Fruit fly (Drosophila melanogaster) whole organism, embryonic: ENCODE results near the gene CG42685.

Experiments
- CG10543 ChIP-seq: fragments of 200-800 bp; sonication (Bioruptor generic); optimal IDR thresholded peaks from 3 replicates; lab custom pipeline; 2017; ENCODE audit warnings: missing biosample characterization, mild to moderate bottlenecking, missing genetic modification characterization, moderate library complexity
- CG11560 ChIP-seq: fragments of 200-800 bp; sonication (Bioruptor generic); IDR thresholded peaks from 3 replicates; pipeline ENCODE4 v1.3.6; 2022; ENCODE audit warnings: missing biosample characterization, missing genetic modification characterization
- CG11696 ChIP-seq: fragments of 200-800 bp; sonication (Bioruptor generic); IDR thresholded peaks from 2 replicates; pipeline ENCODE4 v1.3.6; 2022; ENCODE audit warnings: missing biosample characterization, missing genetic modification characterization
- CG13296 ChIP-seq: fragments of 200-800 bp; sonication (Bioruptor generic); optimal IDR thresholded peaks from 3 replicates; lab custom pipeline; 2018; ENCODE audit warnings: missing biosample characterization, mild to moderate bottlenecking, missing genetic modification characterization
- CG15514 ChIP-seq: fragments of 200-800 bp; sonication (Bioruptor generic); optimal IDR thresholded peaks from 3 replicates; lab custom pipeline; 2017; ENCODE audit warnings: missing biosample characterization, missing genetic modification characterization, mild to moderate bottlenecking, moderate library complexity, missing genetic modification reagents
- CG17568 ChIP-seq: fragments of 200-800 bp; sonication (Bioruptor generic); optimal IDR thresholded peaks from 2 replicates; lab custom pipeline; 2018; ENCODE audit warnings: missing biosample characterization, mild to moderate bottlenecking, missing genetic modification characterization, moderate library complexity
- CG18619 ChIP-seq: fragments of 200-800 bp; sonication (Bioruptor generic); optimal IDR thresholded peaks from 3 replicates; lab custom pipeline; 2017; ENCODE audit warnings: missing biosample characterization, mild to moderate bottlenecking, missing genetic modification characterization
- CG18764 ChIP-seq: fragments of 200-800 bp; sonication (Bioruptor generic); optimal IDR thresholded peaks from 3 replicates; lab custom pipeline; 2016; ENCODE audit warnings: missing biosample characterization, missing genetic modification characterization
- CG2678 ChIP-seq: fragments of 200-800 bp; sonication (Bioruptor generic); optimal IDR thresholded peaks from 3 replicates; lab custom pipeline; 2019; ENCODE audit warnings: missing biosample characterization, mild to moderate bottlenecking, missing genetic modification characterization, moderate library complexity
- CG31365 ChIP-seq: fragments of 200-800 bp; sonication (Bioruptor generic); optimal IDR thresholded peaks from 2 replicates; lab custom pipeline; 2018; ENCODE audit warnings: missing biosample characterization, mild to moderate bottlenecking, missing genetic modification characterization
- CG34422 ChIP-seq: fragments of 200-800 bp; sonication (Bioruptor generic); IDR thresholded peaks from 3 replicates; pipeline ENCODE4 v1.3.6; 2022; ENCODE audit warnings: missing biosample characterization, missing genetic modification characterization
- CG5180 ChIP-seq: fragments of 200-800 bp; sonication (Bioruptor generic); optimal IDR thresholded peaks from 3 replicates; lab custom pipeline; 2017; ENCODE audit warnings: missing biosample characterization, missing genetic modification characterization, mild to moderate bottlenecking, moderate library complexity, missing genetic modification reagents
- CG5245 ChIP-seq: fragments of 200-800 bp; sonication (Bioruptor generic); optimal IDR thresholded peaks from 3 replicates; lab custom pipeline; 2016; ENCODE audit warnings: missing biosample characterization, missing genetic modification characterization
- CG6765 ChIP-seq: fragments of 200-800 bp; sonication (Bioruptor generic); optimal IDR thresholded peaks from 3 replicates; lab custom pipeline; 2017; ENCODE audit warnings: missing biosample characterization, mild to moderate bottlenecking, missing genetic modification characterization
- CG7357 ChIP-seq: fragments of 200-800 bp; sonication (Bioruptor generic); IDR thresholded peaks from 3 replicates; pipeline ENCODE4 v1.3.6; 2022; ENCODE audit warnings: missing biosample characterization, missing genetic modification characterization
- CG7963 ChIP-seq: fragments of 200-800 bp; sonication (Bioruptor generic); IDR thresholded peaks from 3 replicates; pipeline ENCODE4 v1.3.6; 2022; ENCODE audit warnings: missing biosample characterization, missing genetic modification characterization; ENCODE audit not compliant: partially characterized antibody
- CG8359 ChIP-seq: fragments of 200-800 bp; sonication (Bioruptor generic); optimal IDR thresholded peaks from 2 replicates; lab custom pipeline; 2017; ENCODE audit warnings: missing biosample characterization, mild to moderate bottlenecking, missing genetic modification characterization, borderline replicate concordance
- Dip2 ChIP-seq: fragments of 200-800 bp; sonication (Bioruptor generic); IDR thresholded peaks from 2 replicates; pipeline ENCODE4 v1.3.6; 2022; ENCODE audit warnings: missing biosample characterization, missing genetic modification characterization
- Dp ChIP-seq: fragments of 200-800 bp; sonication (Bioruptor generic); optimal IDR thresholded peaks from 2 replicates; lab custom pipeline; 2018; ENCODE audit warnings: missing biosample characterization, mild to moderate bottlenecking, missing genetic modification characterization, moderate library complexity
- Neu2 ChIP-seq: fragments of 200-800 bp; sonication (Bioruptor generic); optimal IDR thresholded peaks from 3 replicates; lab custom pipeline; 2016; ENCODE audit warnings: missing biosample characterization, missing genetic modification characterization, borderline replicate concordance
- ac ChIP-seq: fragments of 200-800 bp; sonication (Bioruptor generic); optimal IDR thresholded peaks from 3 replicates; lab custom pipeline; 2017; ENCODE audit warnings: missing biosample characterization, mild to moderate bottlenecking, missing genetic modification characterization
- ase ChIP-seq: fragments of 200-800 bp; sonication (Bioruptor generic); IDR thresholded peaks from 3 replicates; pipeline ENCODE4 v1.3.6; 2022; ENCODE audit warnings: missing biosample characterization, missing genetic modification characterization
- ash1 ChIP-seq: fragments of 200-800 bp; sonication (Bioruptor generic); optimal IDR thresholded peaks from 2 replicates; lab custom pipeline; 2018; ENCODE audit warnings: missing biosample characterization, mild to moderate bottlenecking, missing genetic modification characterization
- btn ChIP-seq: fragments of 200-800 bp; sonication (Bioruptor generic); optimal IDR thresholded peaks from 2 replicates; lab custom pipeline; 2016; ENCODE audit warnings: missing biosample characterization, missing genetic modification characterization
- cas ChIP-seq: fragments of 200-800 bp; sonication (Bioruptor generic); IDR thresholded peaks from 2 replicates; pipeline ENCODE4 v1.3.6; 2022; ENCODE audit warnings: missing biosample characterization, missing genetic modification characterization
- cg ChIP-seq: fragments of 200-800 bp; sonication (Bioruptor generic); optimal IDR thresholded peaks from 3 replicates; lab custom pipeline; 2019; ENCODE audit warnings: missing biosample characterization, mild to moderate bottlenecking, missing genetic modification characterization, moderate library complexity
- corto ChIP-seq: fragments of 200-800 bp; sonication (Bioruptor generic); optimal IDR thresholded peaks from 2 replicates; lab custom pipeline; 2016; ENCODE audit warnings: missing biosample characterization, mild to moderate bottlenecking, missing genetic modification characterization, moderate library complexity
- crp ChIP-seq, 2 experiments: fragments of 200-800 bp; sonication (Bioruptor generic); optimal IDR thresholded peaks; 2 replicates in 1 of 2; 3 replicates in 1 of 2; lab custom pipeline; 2017; ENCODE audit warnings: missing biosample characterization in 2 of 2, missing genetic modification characterization in 2 of 2, mild to moderate bottlenecking in 1 of 2, moderate library complexity in 1 of 2
- dan ChIP-seq: fragments of 200-800 bp; sonication (Bioruptor generic); IDR thresholded peaks from 2 replicates; pipeline ENCODE4 v1.3.6; 2022; ENCODE audit warnings: missing biosample characterization, missing genetic modification characterization
- dimm ChIP-seq: fragments of 200-800 bp; sonication (Bioruptor generic); IDR thresholded peaks from 2 replicates; pipeline ENCODE4 v1.3.6; 2022; ENCODE audit warnings: missing biosample characterization, missing genetic modification characterization
- ems ChIP-seq: fragments of 200-800 bp; sonication (Bioruptor generic); optimal IDR thresholded peaks from 3 replicates; lab custom pipeline; 2016; ENCODE audit warnings: missing biosample characterization, missing genetic modification characterization
- gsb ChIP-seq: fragments of 200-800 bp; sonication (Bioruptor generic); IDR thresholded peaks from 2 replicates; pipeline ENCODE4 v1.3.6; 2022; ENCODE audit warnings: missing biosample characterization, missing genetic modification characterization
- hkb ChIP-seq, 2 experiments: fragments of 200-800 bp in 1 of 2; fragments of >200 bp in 1 of 2; sonication (Bioruptor generic) in 1 of 2; IDR thresholded peaks in 1 of 2; optimal IDR thresholded peaks in 1 of 2; 2 replicates each; pipeline versions ENCODE4 v1.3.6 to Lab custom; 2017 to 2022; ENCODE audit warnings: missing biosample characterization in 1 of 2, missing genetic modification characterization in 1 of 2
- inv ChIP-seq: fragments of 200-800 bp; sonication (Bioruptor generic); IDR thresholded peaks from 2 replicates; pipeline ENCODE4 v1.3.6; 2022; ENCODE audit warnings: missing biosample characterization, missing genetic modification characterization; ENCODE audit not compliant: partially characterized antibody
- jumu ChIP-seq: fragments of 200-800 bp; sonication (Bioruptor generic); optimal IDR thresholded peaks from 3 replicates; lab custom pipeline; 2016; ENCODE audit warnings: missing biosample characterization, missing genetic modification characterization
- mam ChIP-seq: fragments of 200-800 bp; sonication (Bioruptor generic); optimal IDR thresholded peaks from 3 replicates; lab custom pipeline; 2016; ENCODE audit warnings: missing biosample characterization, missing genetic modification characterization
- oc ChIP-seq: fragments of 200-800 bp; sonication (Bioruptor generic); optimal IDR thresholded peaks from 2 replicates; lab custom pipeline; 2018; ENCODE audit warnings: missing biosample characterization, mild to moderate bottlenecking, missing genetic modification characterization, moderate library complexity
- pnt ChIP-seq: fragments of 200-800 bp; sonication (Bioruptor generic); optimal IDR thresholded peaks from 3 replicates; lab custom pipeline; 2016; ENCODE audit warnings: missing biosample characterization, missing genetic modification characterization
- ro ChIP-seq: fragments of 200-800 bp; sonication (Bioruptor generic); IDR thresholded peaks from 2 replicates; pipeline ENCODE4 v1.3.6; 2022; ENCODE audit warnings: missing biosample characterization, missing genetic modification characterization
- salm ChIP-seq: fragments of 200-800 bp; sonication (Bioruptor generic); optimal IDR thresholded peaks from 2 replicates; lab custom pipeline; 2018; ENCODE audit warnings: missing biosample characterization, mild to moderate bottlenecking, missing genetic modification characterization
- slp2 ChIP-seq: fragments of 200-800 bp; sonication (Bioruptor generic); optimal IDR thresholded peaks from 2 replicates; lab custom pipeline; 2016; ENCODE audit warnings: missing biosample characterization, missing genetic modification characterization
- sob ChIP-seq: fragments of 200-800 bp; sonication (Bioruptor generic); IDR thresholded peaks from 2 replicates; pipeline ENCODE4 v1.3.6; 2022; ENCODE audit warnings: missing biosample characterization, missing genetic modification characterization
- ssp ChIP-seq: fragments of 200-800 bp; sonication (Bioruptor generic); IDR thresholded peaks from 2 replicates; pipeline ENCODE4 v1.3.6; 2022; ENCODE audit warnings: missing biosample characterization, missing genetic modification characterization
- stc ChIP-seq: fragments of 200-800 bp; sonication (Bioruptor generic); IDR thresholded peaks from 2 replicates; pipeline ENCODE4 v1.3.6; 2022; ENCODE audit warnings: missing biosample characterization, missing genetic modification characterization
- sug ChIP-seq: fragments of 200-800 bp; optimal IDR thresholded peaks from 2 replicates; lab custom pipeline; 2019; ENCODE audit warnings: missing biosample characterization, mild to moderate bottlenecking, missing genetic modification characterization, moderate library complexity
- unpg ChIP-seq: fragments of 200-800 bp; sonication (Bioruptor generic); optimal IDR thresholded peaks from 3 replicates; lab custom pipeline; 2018; ENCODE audit warnings: missing biosample characterization, mild to moderate bottlenecking, missing genetic modification characterization, moderate library complexity
- vvl ChIP-seq: fragments of 200-800 bp; sonication (Bioruptor generic); IDR thresholded peaks from 2 replicates; pipeline ENCODE4 v1.3.6; 2022; ENCODE audit warnings: missing biosample characterization, missing genetic modification characterization
- yki ChIP-seq: fragments of >200 bp; optimal IDR thresholded peaks from 3 replicates; lab custom pipeline; 2018
- zfh2 ChIP-seq: fragments of 200-800 bp; sonication (Bioruptor generic); optimal IDR thresholded peaks from 2 replicates; lab custom pipeline; 2016; ENCODE audit warnings: missing biosample characterization, missing genetic modification characterization

CG42685 gene

dm6 chr2L:14685637-14686232 lies 44.2 kb downstream of the CG42685 start (continued):
- TF ChIP-seq CG5180 (GFP tag; lab: Kevin White, UChicago) (peak; percentile 79), gsb (GFP tag; lab: Robert Waterston, UW) (peak; percentile 63), sob (GFP tag; lab: Robert Waterston, UW) (peak; percentile 92), mam (GFP tag; lab: Kevin White, UChicago) (peak; percentile 89), inv (no peak), btn (GFP tag; lab: Kevin White, UChicago) (peak; percentile 87), ash1 (peak; percentile 93), yki (lab: Kevin White, UChicago) (no peak), pnt (peak; percentile 78), sug (tag; lab: Kevin White, UChicago) (peak; percentile 68), CG10543 (GFP tag; lab: Kevin White, UChicago) (peak; percentile 92), CG34422 (GFP tag; lab: Robert Waterston, UW) (peak; percentile 41; the same call in 1 of the 3 replicates), CG18764 (peak; percentile 87), CG18619 (GFP tag; lab: Kevin White, UChicago) (peak; percentile 88), Dip2 (GFP tag; lab: Robert Waterston, UW) (no peak), dan (no peak), slp2 (peak; percentile 79), ase (GFP tag; lab: Robert Waterston, UW) (0 out of 3 replicates have a peak, but pooled peaks have one; percentile 30), salm (peak; percentile 75), vvl (peak; percentile 82), CG5245 (GFP tag; lab: Kevin White, UChicago) (peak; percentile 73), unpg (GFP tag; lab: Kevin White, UChicago) (peak; percentile 79), CG11560 (no peak; the same call in 2 of the 3 replicates), CG11696 (peak; percentile 44; the same call in 1 of the 2 replicates), ssp (GFP tag; lab: Robert Waterston, UW) (peak; percentile 29; the same call in 1 of the 2 replicates), cas (no peak; the same call in 1 of the 2 replicates), dimm (GFP tag; lab: Robert Waterston, UW) (no peak), CG31365 (tag; lab: Kevin White, UChicago) (peak; percentile 84), CG7963 (no peak), jumu (GFP tag; lab: Kevin White, UChicago) (peak; percentile 77), oc (tag; lab: Kevin White, UChicago) (peak; percentile 82), Neu2 (peak; percentile 4), CG6765 (GFP tag; lab: Kevin White, UChicago) (peak; percentile 89), cg (GFP tag; lab: Kevin White, UChicago) (no peak), stc (GFP tag; lab: Robert Waterston, UW) (peak; percentile 79), CG2678 (tag; lab: Kevin White, UChicago) (peak; percentile 92), crp (GFP tag; optimal IDR thresholded peaks at IDR 0.05; lab: Kevin White, UChicago) (peak in 1 of 2 experiments; percentile 15), ac (peak; percentile 52), CG8359 (GFP tag; lab: Kevin White, UChicago) (peak; percentile 68), Dp (GFP tag; lab: Kevin White, UChicago) (no peak), CG7357 (no peak), CG17568 (GFP tag; lab: Kevin White, UChicago) (peak; percentile 88), ro (no peak), hkb (optimal IDR thresholded peaks at IDR 0.05; lab: Kevin White, UChicago) (no peak), hkb (GFP tag; IDR thresholded peaks at IDR 0.05; lab: Robert Waterston, UW) (peak; percentile 89), CG15514 (GFP tag; lab: Kevin White, UChicago) (peak; percentile 89), ems (GFP tag; lab: Kevin White, UChicago) (peak; percentile 79), corto (GFP tag; lab: Kevin White, UChicago) (peak; percentile 57), CG13296 (peak; percentile 85), zfh2 (GFP tag; lab: Kevin White, UChicago) (peak; percentile 81)
